Worm (Caenorhabditis elegans) whole organism, early embryonic: ENCODE results near the gene mrps-21.

Source experiments
- B0310.2 ChIP-seq: sonication (generic microtip); optimal IDR thresholded peaks from 2 replicates; lab custom pipeline; 2016; ENCODE audit warnings: mild to moderate bottlenecking, missing genetic modification characterization, missing compliant biosample characterization
- F13C5.2 ChIP-seq: sonication (generic microtip); optimal IDR thresholded peaks from 2 replicates; lab custom pipeline; 2017; ENCODE audit warnings: mild to moderate bottlenecking, missing genetic modification characterization, inconsistent platforms, missing compliant biosample characterization
- aly-1 ChIP-seq: sonication (generic microtip); optimal IDR thresholded peaks from 2 replicates; lab custom pipeline; 2016; ENCODE audit warnings: missing genetic modification characterization, missing compliant biosample characterization
- ama-1 ChIP-seq: fragments of 150-350 bp; optimal IDR thresholded peaks from 2 replicates; lab custom pipeline; 2014
- ceh-13 ChIP-seq: fragments of 200-800 bp; sonication (Bioruptor generic); optimal IDR thresholded peaks from 2 replicates; lab custom pipeline; 2018; ENCODE audit warnings: mild to moderate bottlenecking, missing genetic modification characterization, missing compliant biosample characterization
- ceh-36 ChIP-seq: sonication (generic microtip); optimal IDR thresholded peaks from 2 replicates; lab custom pipeline; 2016; ENCODE audit warnings: missing genetic modification characterization, inconsistent platforms, missing compliant biosample characterization
- ets-7 ChIP-seq: sonication (generic microtip); optimal IDR thresholded peaks from 2 replicates; lab custom pipeline; 2016; ENCODE audit warnings: missing genotype, missing genetic modification characterization, missing compliant biosample characterization
- flt-1 ChIP-seq: fragments of 200-800 bp; sonication (Bioruptor generic); IDR thresholded peaks from 2 replicates; pipeline ENCODE4 v1.3.6; 2022; ENCODE audit warnings: missing genetic modification characterization, missing compliant biosample characterization
- hmbx-1 ChIP-seq: sonication (generic microtip); optimal IDR thresholded peaks from 2 replicates; lab custom pipeline; 2016; ENCODE audit warnings: mild to moderate bottlenecking, missing genetic modification characterization, missing compliant biosample characterization
- hmg-4 ChIP-seq: fragments of 200-800 bp; sonication (Bioruptor generic); optimal IDR thresholded peaks from 2 replicates; lab custom pipeline; 2018; ENCODE audit warnings: mild to moderate bottlenecking, missing genetic modification characterization, missing compliant biosample characterization
- hnd-1 ChIP-seq: sonication (generic microtip); optimal IDR thresholded peaks from 2 replicates; lab custom pipeline; 2016; ENCODE audit warnings: missing genetic modification characterization, missing compliant biosample characterization
- pes-1 ChIP-seq: fragments of 200-800 bp; sonication (Bioruptor generic); IDR thresholded peaks from 2 replicates; pipeline ENCODE4 v1.3.6; 2022; ENCODE audit warnings: missing genetic modification reagents, missing genetic modification characterization, missing compliant biosample characterization
- scrt-1 ChIP-seq: fragments of 200-800 bp; sonication (Bioruptor generic); IDR thresholded peaks from 2 replicates; pipeline ENCODE4 v1.3.6; 2022; ENCODE audit warnings: missing genetic modification characterization, missing compliant biosample characterization
- sea-1 ChIP-seq: fragments of 200-800 bp; sonication (Bioruptor generic); conservative IDR thresholded peaks from 2 replicates; pipeline ENCODE4 v1.3.6; 2022; ENCODE audit warnings: missing genetic modification characterization, missing compliant biosample characterization
- tbx-11 ChIP-seq: fragments of 200-800 bp; sonication (Bioruptor generic); IDR thresholded peaks from 2 replicates; pipeline ENCODE4 v1.3.6; 2022; ENCODE audit warnings: missing genetic modification characterization, missing compliant biosample characterization
- tbx-37 ChIP-seq: fragments of 200-800 bp; sonication (Bioruptor generic); conservative IDR thresholded peaks from 2 replicates; pipeline ENCODE4 v1.3.6; 2022; ENCODE audit warnings: missing genetic modification reagents, missing genetic modification characterization, missing compliant biosample characterization
- tra-4 ChIP-seq: sonication (generic microtip); optimal IDR thresholded peaks from 2 replicates; lab custom pipeline; 2017; ENCODE audit warnings: missing genetic modification characterization, missing compliant biosample characterization

Gene mrps-21

ce11 chrIV:4652962-4653361 is 6.4 kb downstream of the mrps-21 start, which contains the start of gene psr-1:
Gene psr-1, plus strand, starts transcription at chrIV:4653262.
- no peak for TF ChIP-seq ama-1 (lab: Kevin White, UChicago)
- no peak for TF ChIP-seq hmbx-1 (tag; lab: Kevin White, UChicago)
- TF ChIP-seq pes-1 (GFP tag; lab: Robert Waterston, UW) = no peak
- TF ChIP-seq ceh-13 (GFP tag; lab: Kevin White, UChicago) = no peak
- no peak for TF ChIP-seq F13C5.2 (tag; lab: Kevin White, UChicago)
- TF ChIP-seq flt-1 (GFP tag; lab: Robert Waterston, UW) = no peak
- TF ChIP-seq sea-1 = no peak
- TF ChIP-seq tbx-11 (GFP tag; lab: Robert Waterston, UW) = no peak
- no peak for TF ChIP-seq aly-1 (tag; lab: Kevin White, UChicago)
- no peak for TF ChIP-seq hmg-4 (GFP tag; lab: Kevin White, UChicago)
- TF ChIP-seq tbx-37 = no peak
- TF ChIP-seq B0310.2 (tag; lab: Kevin White, UChicago) = no peak
- no peak for TF ChIP-seq ets-7 (tag; lab: Kevin White, UChicago)
- TF ChIP-seq ceh-36 = no peak
- no peak for TF ChIP-seq tra-4 (tag; lab: Kevin White, UChicago)

- TF ChIP-seq B0310.2 (tag; lab: Kevin White, UChicago) = no peak
- no peak for TF ChIP-seq tbx-11 (GFP tag; lab: Robert Waterston, UW)
- TF ChIP-seq sea-1 = no peak
- TF ChIP-seq scrt-1 (GFP tag; lab: Robert Waterston, UW) = no peak
- no peak for TF ChIP-seq hnd-1 (tag; lab: Kevin White, UChicago)
- no peak for TF ChIP-seq tbx-37
Observed at ce11 chrIV:4652365-4652844, 6.9 kb downstream of the mrps-21 start, which contains the start of gene F29B9.5. Gene F29B9.5, plus strand, starts transcription at chrIV:4652415.

- no peak for TF ChIP-seq hnd-1 (tag; lab: Kevin White, UChicago)
- peak; percentile 65; the same call in 1 of the 2 replicates for TF ChIP-seq pes-1 (GFP tag; lab: Robert Waterston, UW)
- no peak for TF ChIP-seq ets-7 (tag; lab: Kevin White, UChicago)
- TF ChIP-seq F13C5.2 (tag; lab: Kevin White, UChicago) = peak; percentile 53
- no peak for TF ChIP-seq ceh-13 (GFP tag; lab: Kevin White, UChicago)
- no peak for TF ChIP-seq aly-1 (tag; lab: Kevin White, UChicago)
- TF ChIP-seq hmg-4 (GFP tag; lab: Kevin White, UChicago) = no peak
- TF ChIP-seq tbx-11 (GFP tag; lab: Robert Waterston, UW) = no peak
- TF ChIP-seq flt-1 (GFP tag; lab: Robert Waterston, UW) = no peak
- no peak for TF ChIP-seq ama-1 (lab: Kevin White, UChicago)
- TF ChIP-seq hmbx-1 (tag; lab: Kevin White, UChicago) = no peak
- no peak for TF ChIP-seq tbx-37
- TF ChIP-seq ceh-36 = peak; percentile 6
- no peak for TF ChIP-seq tra-4 (tag; lab: Kevin White, UChicago)
- TF ChIP-seq sea-1 = 0 out of 2 replicates have a peak, but pooled peaks have one; percentile 58
- no peak for TF ChIP-seq B0310.2 (tag; lab: Kevin White, UChicago)
- no peak for TF ChIP-seq scrt-1 (GFP tag; lab: Robert Waterston, UW)
Observed at ce11 chrIV:4650624-4651094, 8.7 kb downstream of the mrps-21 start, which contains the start of gene ubc-9. Gene ubc-9, plus strand, starts transcription at chrIV:4651044.

- TF ChIP-seq aly-1 (tag; lab: Kevin White, UChicago) (no peak), tbx-11 (GFP tag; lab: Robert Waterston, UW) (no peak), hmg-4 (GFP tag; lab: Kevin White, UChicago) (no peak), F13C5.2 (tag; lab: Kevin White, UChicago) (no peak), hmbx-1 (tag; lab: Kevin White, UChicago) (no peak)
Observed at ce11 chrIV:4649460-4649859, 9.9 kb downstream of the mrps-21 start, which contains the start of gene F29B9.7. Gene F29B9.7, plus strand, starts transcription at chrIV:4649760.

ce11 chrIV:4647385-4647784 is 11.9 kb downstream of the mrps-21 start, which contains the start of gene F29B9.8:
Gene F29B9.8, plus strand, starts transcription at chrIV:4647685.
- TF ChIP-seq aly-1 (tag; lab: Kevin White, UChicago) = no peak

ce11 chrIV:4645243-4645642 is 14.1 kb downstream of the mrps-21 start:
- TF ChIP-seq ceh-13 (GFP tag; lab: Kevin White, UChicago) = no peak
- no peak for TF ChIP-seq sea-1

- TF ChIP-seq flt-1 (GFP tag; lab: Robert Waterston, UW) = 0 out of 2 replicates have a peak, but pooled peaks have one; percentile 21
- TF ChIP-seq F13C5.2 (tag; lab: Kevin White, UChicago) = no peak
- no peak for TF ChIP-seq tbx-11 (GFP tag; lab: Robert Waterston, UW)
Observed at ce11 chrIV:4643577-4643976, 15.7 kb downstream of the mrps-21 start.

- no peak for TF ChIP-seq aly-1 (tag; lab: Kevin White, UChicago)
- TF ChIP-seq flt-1 (GFP tag; lab: Robert Waterston, UW) = no peak
- no peak for TF ChIP-seq tra-4 (tag; lab: Kevin White, UChicago)
- no peak for TF ChIP-seq pes-1 (GFP tag; lab: Robert Waterston, UW)
Observed at ce11 chrIV:4640941-4641340, 18.4 kb downstream of the mrps-21 start.
